Worm (Caenorhabditis elegans): ENCODE results near the gene C06A1.3.

DNA sequence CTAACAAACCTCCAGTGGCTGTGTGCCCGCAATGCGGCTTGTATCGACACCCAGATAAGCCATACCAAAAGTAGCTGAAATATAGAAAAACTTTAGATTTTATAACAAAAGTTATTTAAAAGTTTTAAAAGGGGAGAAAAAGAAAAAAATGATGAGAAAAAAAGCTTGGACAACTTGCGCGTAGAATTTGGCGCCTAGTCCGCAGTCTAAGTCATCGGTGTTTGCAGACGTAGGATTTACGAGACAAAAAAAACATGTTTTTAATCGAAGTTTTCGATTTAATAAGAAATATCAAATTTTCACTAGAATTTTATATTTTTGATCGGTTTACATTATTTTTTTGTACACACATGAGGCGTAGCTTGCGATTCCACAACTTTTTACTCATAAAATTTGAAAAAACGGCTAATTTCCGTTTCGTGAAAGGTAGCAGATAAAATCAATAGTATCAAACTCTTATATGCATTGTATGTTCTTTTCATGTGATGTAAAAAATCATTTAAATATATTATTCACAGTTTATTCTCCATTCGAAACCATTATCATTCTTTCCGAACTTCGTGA, 30.1 kb upstream of the C06A1.3 start, which contains the start of gene pro-1:
- TF ChIP-seq him-1 (tag; optimal IDR thresholded peaks at IDR 0.05) (peak; percentile 88), dao-5 (tag; optimal IDR thresholded peaks at IDR 0.05) (peak; percentile 62), W03F9.2 (tag; optimal IDR thresholded peaks at IDR 0.05) (peak; percentile 90)
